Fruit fly (Drosophila melanogaster): Measurements from ENCODE around the gene CG14050.

Gene CG14050

dm6 chrX:2295435-2296229, 30.4 kb downstream of the CG14050 start, which contains the start of gene Raf:
Raf (plus strand) TSS chrX:2295466.
- TF ChIP-seq CTCF (optimal IDR thresholded peaks at IDR 0.05): no peak
- no peak for TF ChIP-seq CG8478 (optimal IDR thresholded peaks at IDR 0.05)

- TF ChIP-seq CG8478 (optimal IDR thresholded peaks at IDR 0.05) (no peak), CTCF (optimal IDR thresholded peaks at IDR 0.05) (no peak)
Observed at dm6 chrX:2294474-2295434, 31.3 kb downstream of the CG14050 start.

- no peak for TF ChIP-seq CG8478 (optimal IDR thresholded peaks at IDR 0.05)
- TF ChIP-seq CTCF (optimal IDR thresholded peaks at IDR 0.05): no peak
Observed at dm6 chrX:2293294-2293988, 32.6 kb downstream of the CG14050 start, which contains the start of gene CG2865. CG2865 (minus strand) TSS chrX:2293411.

- no peak for TF ChIP-seq CG8478 (optimal IDR thresholded peaks at IDR 0.05)
- TF ChIP-seq CTCF (optimal IDR thresholded peaks at IDR 0.05): no peak
Observed at dm6 chrX:2292410-2292809, 33.6 kb downstream of the CG14050 start.

- TF ChIP-seq CG8478 (optimal IDR thresholded peaks at IDR 0.05) (no peak), CTCF (optimal IDR thresholded peaks at IDR 0.05) (no peak)
Observed at dm6 chrX:2291023-2291422, 35.0 kb downstream of the CG14050 start.

- TF ChIP-seq CTCF (optimal IDR thresholded peaks at IDR 0.05) (no peak), CG8478 (optimal IDR thresholded peaks at IDR 0.05) (no peak)
Observed at dm6 chrX:2289134-2289533, 36.9 kb downstream of the CG14050 start.

dm6 chrX:2288327-2288726, 37.7 kb downstream of the CG14050 start:
- TF ChIP-seq CTCF (optimal IDR thresholded peaks at IDR 0.05): no peak
- TF ChIP-seq CG8478 (optimal IDR thresholded peaks at IDR 0.05): no peak

dm6 chrX:2286985-2287384, 39.0 kb downstream of the CG14050 start:
- no peak for TF ChIP-seq CTCF (optimal IDR thresholded peaks at IDR 0.05)
- TF ChIP-seq CG8478 (optimal IDR thresholded peaks at IDR 0.05): no peak

dm6 chrX:2286255-2286654, 39.8 kb downstream of the CG14050 start:
- TF ChIP-seq CTCF (optimal IDR thresholded peaks at IDR 0.05): no peak
- no peak for TF ChIP-seq CG8478 (optimal IDR thresholded peaks at IDR 0.05)

- no peak for TF ChIP-seq CTCF (optimal IDR thresholded peaks at IDR 0.05)
Observed at dm6 chrX:2283470-2283869, 42.5 kb downstream of the CG14050 start.

dm6 chrX:2278782-2279304, 47.2 kb downstream of the CG14050 start:
- no peak for TF ChIP-seq CG8478 (optimal IDR thresholded peaks at IDR 0.05)
- no peak for TF ChIP-seq CTCF (optimal IDR thresholded peaks at IDR 0.05)

- no peak for TF ChIP-seq CTCF (optimal IDR thresholded peaks at IDR 0.05)
- TF ChIP-seq CG8478 (optimal IDR thresholded peaks at IDR 0.05): no peak
Observed at dm6 chrX:2275249-2275872, 50.7 kb downstream of the CG14050 start, which contains the start of gene Vml. Vml (plus strand) TSS chrX:2275822.

All from S2 (cell line).